Fruit fly (Drosophila melanogaster) whole organism: Measurements from ENCODE around the gene CG10730.

Source experiments
- CG8478 ChIP-seq: fragments of >200 bp; optimal IDR thresholded peaks from 2 replicates; lab custom pipeline; 2018; ENCODE audit warnings: inconsistent platforms
- Dll ChIP-seq: fragments of >200 bp; optimal IDR thresholded peaks from 2 replicates; lab custom pipeline; 2017
- EcR ChIP-seq, 2 experiments: fragments of >200 bp; optimal IDR thresholded peaks; 2 replicates each; lab custom pipeline; 2017; ENCODE audit warnings: missing biosample characterization in 2 of 2, missing genetic modification characterization in 2 of 2, missing genetic modification reagents in 2 of 2
- pan ChIP-seq: fragments of >200 bp; optimal IDR thresholded peaks from 2 replicates; lab custom pipeline; 2017
- psq ChIP-seq: fragments of >200 bp; optimal IDR thresholded peaks from 2 replicates; lab custom pipeline; 2017
- usp ChIP-seq: fragments of >200 bp; optimal IDR thresholded peaks from 2 replicates; lab custom pipeline; 2017; ENCODE audit warnings: missing biosample characterization, missing genetic modification characterization, mixed read lengths

Gene CG10730

DNA sequence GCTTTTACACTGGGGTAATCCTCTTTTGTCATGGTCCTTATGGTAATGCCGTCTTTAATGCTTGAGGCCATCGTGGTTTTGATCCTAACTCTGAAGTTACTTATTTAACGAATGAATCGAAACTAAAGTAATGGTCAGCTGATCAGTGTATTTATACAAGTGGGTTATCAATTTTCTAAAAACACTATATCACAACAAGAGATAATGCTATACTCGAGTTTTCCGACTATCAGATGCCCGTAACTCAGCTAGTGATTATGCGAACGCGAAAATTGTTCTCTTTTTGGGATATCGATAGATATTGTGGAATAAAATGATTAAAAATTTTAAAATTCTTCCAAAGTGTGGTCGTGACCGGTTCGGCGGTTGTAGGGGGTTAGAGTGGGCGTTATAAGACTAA lies 46.3 kb downstream of the CG10730 start, which contains the start of gene AANATL3:
Gene AANATL3 (minus strand): TSS at position 101 of the 400 bp plus-strand sequence.
- TF ChIP-seq CG8478 (lab: Kevin White, UChicago) (no peak), usp (GFP tag; lab: Kevin White, UChicago) (no peak), EcR (GFP tag; optimal IDR thresholded peaks at IDR 0.05; lab: Kevin White, UChicago) (no peak), psq (no peak)

DNA sequence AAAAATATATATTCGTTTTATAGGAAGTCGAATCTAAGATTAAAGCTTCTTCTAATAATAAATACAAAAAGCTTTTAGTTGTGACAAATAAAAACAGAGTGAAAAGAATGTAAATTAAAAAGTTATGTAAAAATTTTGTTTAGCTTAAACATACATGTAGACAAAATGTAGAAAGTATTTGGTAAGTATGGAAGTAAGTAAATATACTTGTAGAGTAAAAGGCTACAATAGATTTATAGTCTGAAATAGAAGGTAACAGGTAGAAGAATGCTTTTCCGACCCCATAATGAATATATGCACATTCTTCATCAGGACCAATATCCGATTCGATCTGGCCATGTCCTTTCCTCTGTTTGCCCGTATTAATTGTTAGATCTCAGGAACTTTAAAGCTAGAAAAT lies 47.7 kb downstream of the CG10730 start:
- TF ChIP-seq usp (GFP tag; lab: Kevin White, UChicago) (no peak), EcR (GFP tag; optimal IDR thresholded peaks at IDR 0.05; lab: Kevin White, UChicago) (no peak), pan (no peak), Dll (lab: Kevin White, UChicago) (no peak)

DNA sequence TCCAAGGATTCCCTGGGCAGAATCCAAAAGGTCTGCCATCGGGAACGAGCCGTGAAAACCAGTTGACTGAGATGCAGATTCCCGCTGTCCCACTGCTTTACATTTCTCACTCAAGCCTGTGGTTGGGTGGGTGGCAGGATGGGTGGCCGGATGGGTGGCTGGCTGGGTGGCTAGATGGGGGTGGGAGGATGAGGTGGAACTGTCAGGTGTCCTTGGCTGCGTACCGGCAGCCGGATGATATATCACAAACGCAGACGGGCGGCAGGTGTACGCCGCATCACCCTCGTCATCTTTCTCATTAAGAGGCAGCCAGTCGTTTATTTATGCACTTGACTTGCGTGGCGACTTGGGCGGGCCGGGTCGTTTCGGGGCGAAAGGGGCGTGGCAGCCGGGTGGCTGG lies 51.9 kb downstream of the CG10730 start:
- TF ChIP-seq psq (no peak), Dll (lab: Kevin White, UChicago) (no peak), CG8478 (lab: Kevin White, UChicago) (no peak), EcR (GFP tag; optimal IDR thresholded peaks at IDR 0.05; lab: Kevin White, UChicago) (no peak), usp (GFP tag; lab: Kevin White, UChicago) (no peak), pan (no peak)
